Fruit fly (Drosophila melanogaster) S2 (cell line): ENCODE measurements around the gene Neto.

Experiments used
- CG8478 ChIP-seq: fragments of >200 bp; optimal IDR thresholded peaks from 2 replicates; lab custom pipeline; 2018
- CTCF ChIP-seq, 2 experiments: fragments of >200 bp; optimal IDR thresholded peaks; 2 replicates each; lab custom pipeline; 2018

- no peak for TF ChIP-seq CG8478
- no peak for TF ChIP-seq CTCF (optimal IDR thresholded peaks at IDR 0.05; lab: Kevin White, UChicago)
Measured at dm6 chrX:13407673-13408072, 38.0 kb upstream of the Neto start.
